Worm (Caenorhabditis elegans) whole organism, L1 larva: ENCODE measurements around the gene srbc-43.

Experiments
- ceh-82 ChIP-seq, 3 experiments: fragments of 150-350 bp in 1 of 3; sonication (generic microtip) in 2 of 3; optimal IDR thresholded peaks; 2 replicates each; lab custom pipeline; 2014 to 2017; ENCODE audit warnings: missing biosample characterization in 3 of 3, missing genetic modification characterization in 3 of 3
- egl-27 ChIP-seq, 2 experiments: fragments of 150-350 bp in 1 of 2; sonication (generic microtip); optimal IDR thresholded peaks; 3 replicates each; lab custom pipeline; 2017 to 2018; ENCODE audit warnings: missing biosample characterization in 2 of 2, missing genetic modification characterization in 2 of 2, missing genetic modification reagents in 2 of 2
- jun-1 ChIP-seq: fragments of 150-350 bp; optimal IDR thresholded peaks from 2 replicates; lab custom pipeline; 2014; ENCODE audit warnings: missing biosample characterization, missing genetic modification reagents, missing genetic modification characterization
- lin-15B ChIP-seq: fragments of 150-350 bp; sonication (generic microtip); optimal IDR thresholded peaks from 3 replicates; lab custom pipeline; 2014; ENCODE audit warnings: missing biosample characterization, missing genetic modification characterization
- nhr-237 ChIP-seq: fragments of 150-350 bp; optimal IDR thresholded peaks from 2 replicates; lab custom pipeline; 2014; ENCODE audit warnings: missing biosample characterization, missing genetic modification characterization
- nhr-76 ChIP-seq: sonication (generic microtip); optimal IDR thresholded peaks from 2 replicates; lab custom pipeline; 2017; ENCODE audit warnings: missing biosample characterization, missing genetic modification characterization
- unc-30 ChIP-seq: sonication (generic microtip); optimal IDR thresholded peaks from 2 replicates; lab custom pipeline; 2017; ENCODE audit warnings: missing biosample characterization, missing genetic modification characterization
- zag-1 ChIP-seq: fragments of 150-350 bp; optimal IDR thresholded peaks from 2 replicates; lab custom pipeline; 2014; ENCODE audit warnings: missing biosample characterization, missing genetic modification characterization

ce11 chrV:12773222-12773621 lies 17.1 kb downstream of the srbc-43 start, which contains the start of gene ZC455.1:
- TF ChIP-seq nhr-237 (no peak), zag-1 (tag; lab: Kevin White, UChicago) (no peak), egl-27 (tag; optimal IDR thresholded peaks at IDR 0.05; lab: Kevin White, UChicago) (no peak), nhr-76 (tag; lab: Kevin White, UChicago) (no peak), ceh-82 (tag; optimal IDR thresholded peaks at IDR 0.05; lab: Kevin White, UChicago) (no peak), jun-1 (tag; lab: Kevin White, UChicago) (no peak), lin-15B (tag; lab: Kevin White, UChicago) (no peak), unc-30 (tag; lab: Kevin White, UChicago) (no peak)
